Fruit fly (Drosophila melanogaster): ENCODE data around the gene PolG1.

Gene PolG1

dm6 chr2L:13839744-13840151 is 12.2 kb upstream of the PolG1 start (continued):
- peak; percentile 87 for TF ChIP-seq az2 (GFP tag; optimal IDR thresholded peaks at IDR 0.05)
- TF ChIP-seq H2.0 (GFP tag; IDR thresholded peaks at IDR 0.05): peak; percentile 74
- TF ChIP-seq CG14667 (GFP tag; IDR thresholded peaks at IDR 0.05): peak; percentile 33
- peak; percentile 67 for TF ChIP-seq salm (tag; optimal IDR thresholded peaks at IDR 0.05)
- TF ChIP-seq CG11723 (GFP tag; optimal IDR thresholded peaks at IDR 0.05): peak; percentile 58
- TF ChIP-seq tap (tag; optimal IDR thresholded peaks at IDR 0.05): peak; percentile 66
- TF ChIP-seq jigr1 (GFP tag; IDR thresholded peaks at IDR 0.05): peak; percentile 83; the same call in 2 of the 3 replicates
- peak in 1 of 2 experiments; percentile 93 for TF ChIP-seq eve (GFP tag; optimal IDR thresholded peaks at IDR 0.05)
- no peak for TF ChIP-seq ken (GFP tag; IDR thresholded peaks at IDR 0.05)
- TF ChIP-seq CG12769 (tag; optimal IDR thresholded peaks at IDR 0.05): peak; percentile 63
- TF ChIP-seq Hr39 (optimal IDR thresholded peaks at IDR 0.05): no peak
- TF ChIP-seq CG7556 (GFP tag; optimal IDR thresholded peaks at IDR 0.05): peak; percentile 87
- peak; percentile 65 for TF ChIP-seq ttk (GFP tag; IDR thresholded peaks at IDR 0.05)
- TF ChIP-seq CG7963 (GFP tag; IDR thresholded peaks at IDR 0.05; ENCODE audit: partially characterized antibody): no peak
- 0 out of 3 replicates have a peak, but pooled peaks have one; percentile 71 for TF ChIP-seq CG3726 (GFP tag; IDR thresholded peaks at IDR 0.05)
- no peak for TF ChIP-seq CG14860 (GFP tag; IDR thresholded peaks at IDR 0.05; ENCODE audit: partially characterized antibody)
- TF ChIP-seq sisA (GFP tag; IDR thresholded peaks at IDR 0.05): peak; percentile 80
- TF ChIP-seq Bgb (GFP tag; IDR thresholded peaks at IDR 0.05; ENCODE audit: partially characterized antibody): no peak
- peak; percentile 59 for TF ChIP-seq CG5180 (GFP tag; optimal IDR thresholded peaks at IDR 0.05)
- peak; percentile 67 for TF ChIP-seq CG1529 (GFP tag; optimal IDR thresholded peaks at IDR 0.05)
- TF ChIP-seq CG16815 (GFP tag; optimal IDR thresholded peaks at IDR 0.05): peak; percentile 63
- TF ChIP-seq ftz-f1 (GFP tag; optimal IDR thresholded peaks at IDR 0.05): no peak
- peak; percentile 67 for TF ChIP-seq gcm (GFP tag; optimal IDR thresholded peaks at IDR 0.05)
- TF ChIP-seq CG33557 (GFP tag; optimal IDR thresholded peaks at IDR 0.05): peak; percentile 5
- peak; percentile 62 for TF ChIP-seq NK7.1 (GFP tag; optimal IDR thresholded peaks at IDR 0.05)
- TF ChIP-seq MESR4 (GFP tag; optimal IDR thresholded peaks at IDR 0.05): no peak
- TF ChIP-seq CG7271 (tag; optimal IDR thresholded peaks at IDR 0.05): no peak
- TF ChIP-seq Lim3 (GFP tag; IDR thresholded peaks at IDR 0.05): no peak
- TF ChIP-seq CG9932 (GFP tag; IDR thresholded peaks at IDR 0.05): peak; percentile 58; the same call in 1 of the 2 replicates
- no peak; the same call in 2 of the 3 replicates for TF ChIP-seq Optix (GFP tag; IDR thresholded peaks at IDR 0.05)
- peak; percentile 68 for TF ChIP-seq E2f1 (GFP tag; IDR thresholded peaks at IDR 0.05)
- peak; percentile 52 for TF ChIP-seq CG15011 (GFP tag; optimal IDR thresholded peaks at IDR 0.05)
- peak; percentile 95 for TF ChIP-seq Ets65A (GFP tag)
- TF ChIP-seq CG30403 (GFP tag; optimal IDR thresholded peaks at IDR 0.05): peak; percentile 92
- peak; percentile 71 for TF ChIP-seq CG9609 (GFP tag; optimal IDR thresholded peaks at IDR 0.05)
- TF ChIP-seq Doc3 (GFP tag; IDR thresholded peaks at IDR 0.05; ENCODE audit: partially characterized antibody): no peak
- TF ChIP-seq disco-r (GFP tag; optimal IDR thresholded peaks at IDR 0.05): peak; percentile 42
- 0 out of 2 replicates have a peak, but pooled peaks have one; percentile 41 for TF ChIP-seq MBD-R2 (GFP tag; IDR thresholded peaks at IDR 0.05)
- peak; percentile 78 for TF ChIP-seq NfI (GFP tag; optimal IDR thresholded peaks at IDR 0.05)
- TF ChIP-seq CG8089 (GFP tag; optimal IDR thresholded peaks at IDR 0.05): peak; percentile 31
- TF ChIP-seq CG4360 (GFP tag; IDR thresholded peaks at IDR 0.05): no peak
- no peak for TF ChIP-seq CG7987 (GFP tag; optimal IDR thresholded peaks at IDR 0.05)
- TF ChIP-seq Adf1 (GFP tag; IDR thresholded peaks at IDR 0.05): peak; percentile 42
- TF ChIP-seq peb (GFP tag; IDR thresholded peaks at IDR 0.05): peak; percentile 62; the same call in 1 of the 2 replicates
- TF ChIP-seq CG2678 (tag; optimal IDR thresholded peaks at IDR 0.05): peak; percentile 85
- peak; percentile 89 for TF ChIP-seq dmrt99B (tag; optimal IDR thresholded peaks at IDR 0.05)
- TF ChIP-seq Hmx (GFP tag; optimal IDR thresholded peaks at IDR 0.05): peak; percentile 66
- TF ChIP-seq kah (GFP tag; optimal IDR thresholded peaks at IDR 0.05): peak; percentile 22
- TF ChIP-seq CG3847 (GFP tag; IDR thresholded peaks at IDR 0.05): peak; percentile 70
- TF ChIP-seq CG10366 (GFP tag; IDR thresholded peaks at IDR 0.05): peak; percentile 84
- TF ChIP-seq sim (GFP tag; IDR thresholded peaks at IDR 0.05): no peak
- peak; percentile 59 for TF ChIP-seq CG2202 (tag; optimal IDR thresholded peaks at IDR 0.05)

Measured in whole organism, embryonic.